Worm (Caenorhabditis elegans) whole organism, mixed stage, embryonic: ENCODE data around the gene C34F6.9.

Experiments
- bed-3 ChIP-seq: fragments of 200-800 bp; sonication (Bioruptor generic); optimal IDR thresholded peaks from 3 replicates; lab custom pipeline; 2018; ENCODE audit warnings: mild to moderate bottlenecking, missing genetic modification characterization, moderate library complexity, missing compliant biosample characterization
- ceh-39 ChIP-seq: fragments of 150-350 bp; optimal IDR thresholded peaks from 2 replicates; lab custom pipeline; 2014; ENCODE audit warnings: missing biosample characterization, missing genetic modification characterization
- elt-3 ChIP-seq: fragments of 150-350 bp; optimal IDR thresholded peaks from 2 replicates; lab custom pipeline; 2014; ENCODE audit warnings: missing biosample characterization, missing genetic modification characterization
- flh-1 ChIP-seq: fragments of 200-800 bp; sonication (Bioruptor generic); optimal IDR thresholded peaks from 2 replicates; lab custom pipeline; 2018; ENCODE audit warnings: mild to moderate bottlenecking, missing genetic modification characterization, moderate library complexity, missing compliant biosample characterization
- mep-1 ChIP-seq: fragments of 150-350 bp; optimal IDR thresholded peaks from 2 replicates; lab custom pipeline; 2017; ENCODE audit warnings: missing biosample characterization, missing genetic modification reagents, missing genetic modification characterization, inconsistent platforms
- mls-2 ChIP-seq: sonication (generic microtip); optimal IDR thresholded peaks from 2 replicates; lab custom pipeline; 2016; ENCODE audit warnings: mild to moderate bottlenecking, missing genetic modification characterization, moderate library complexity, missing compliant biosample characterization
- nhr-237 ChIP-seq: fragments of 150-350 bp; optimal IDR thresholded peaks from 2 replicates; lab custom pipeline; 2014; ENCODE audit warnings: missing biosample characterization, missing genetic modification characterization
- snpc-4 ChIP-seq: fragments of 150-350 bp; optimal IDR thresholded peaks from 2 replicates; lab custom pipeline; 2014; ENCODE audit warnings: missing biosample characterization, missing genetic modification characterization
- unc-62 ChIP-seq: fragments of 150-350 bp; optimal IDR thresholded peaks from 2 replicates; lab custom pipeline; 2014; ENCODE audit warnings: missing biosample characterization, missing genetic modification reagents, missing genetic modification characterization

DNA sequence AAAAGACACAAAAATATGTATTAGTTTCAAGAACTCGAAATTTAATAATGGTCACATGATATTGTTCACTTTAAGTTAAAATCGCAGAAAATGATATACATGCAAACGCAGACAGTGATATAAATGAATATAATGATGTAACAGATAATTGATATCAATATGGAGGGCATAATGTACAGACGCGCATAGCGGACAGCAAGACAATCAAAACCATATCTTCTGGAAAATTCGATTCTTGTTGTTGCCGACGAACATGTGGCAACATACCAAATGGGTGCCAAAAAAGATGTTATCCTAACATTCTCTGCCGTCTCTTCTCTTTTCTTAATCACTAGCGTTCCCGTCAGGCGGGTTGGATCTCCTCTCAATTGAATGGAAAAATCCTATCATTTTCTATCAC is 32.0 kb downstream of the C34F6.9 start:
- TF ChIP-seq mls-2 (tag; lab: Kevin White, UChicago) (no peak), unc-62 (GFP tag; lab: Kevin White, UChicago) (peak; percentile 26), snpc-4 (tag; lab: Kevin White, UChicago) (no peak), ceh-39 (tag; lab: Kevin White, UChicago) (no peak), nhr-237 (no peak), mep-1 (no peak), elt-3 (tag; lab: Kevin White, UChicago) (no peak), bed-3 (GFP tag; lab: Kevin White, UChicago) (no peak), flh-1 (GFP tag; lab: Kevin White, UChicago) (no peak)
